Worm (Caenorhabditis elegans): ENCODE results near the gene Y69H2.7.

- TF ChIP-seq him-1 (tag; optimal IDR thresholded peaks at IDR 0.05) (no peak), dao-5 (tag; optimal IDR thresholded peaks at IDR 0.05) (no peak), W03F9.2 (tag; optimal IDR thresholded peaks at IDR 0.05) (no peak)
These were observed 32.9 kb downstream of the Y69H2.7 start for ce11 chrV:18722510-18723299.

All from whole organism, L4/young adult.